Worm (Caenorhabditis elegans) whole organism, mixed stage, embryonic: Measurements from ENCODE around the gene nspc-10.
A peak's percentile ranks its signal among the peaks of the same experiment; 100 is the strongest.

Experiments used
- bed-3 ChIP-seq: fragments of 200-800 bp; sonication (Bioruptor generic); optimal IDR thresholded peaks from 3 replicates; lab custom pipeline; 2018; ENCODE audit warnings: mild to moderate bottlenecking, missing genetic modification characterization, moderate library complexity, missing compliant biosample characterization
- blmp-1 ChIP-seq: fragments of 150-350 bp; optimal IDR thresholded peaks from 2 replicates; lab custom pipeline; 2014; ENCODE audit warnings: missing biosample characterization, missing genetic modification characterization
- ceh-39 ChIP-seq: fragments of 150-350 bp; optimal IDR thresholded peaks from 2 replicates; lab custom pipeline; 2014; ENCODE audit warnings: missing biosample characterization, missing genetic modification characterization
- ceh-43 ChIP-seq: fragments of 200-800 bp; sonication (Bioruptor generic); optimal IDR thresholded peaks from 2 replicates; lab custom pipeline; 2018; ENCODE audit warnings: mild to moderate bottlenecking, missing genetic modification characterization, moderate library complexity, missing compliant biosample characterization
- ceh-83 ChIP-seq: fragments of 200-800 bp; sonication (Bioruptor generic); optimal IDR thresholded peaks from 2 replicates; lab custom pipeline; 2018; ENCODE audit warnings: mild to moderate bottlenecking, missing genetic modification characterization, missing compliant biosample characterization
- ces-1 ChIP-seq: fragments of 150-350 bp; optimal IDR thresholded peaks from 2 replicates; lab custom pipeline; 2014; ENCODE audit warnings: missing biosample characterization, missing genetic modification reagents, missing genetic modification characterization
- cnd-1 ChIP-seq: fragments of 200-800 bp; sonication (Bioruptor generic); optimal IDR thresholded peaks from 2 replicates; lab custom pipeline; 2018; ENCODE audit warnings: mild to moderate bottlenecking, missing genetic modification characterization, missing compliant biosample characterization
- drap-1 ChIP-seq: fragments of 200-800 bp; sonication (Bioruptor generic); optimal IDR thresholded peaks from 3 replicates; lab custom pipeline; 2018; ENCODE audit warnings: mild to moderate bottlenecking, missing genetic modification characterization, missing compliant biosample characterization
- elt-1 ChIP-seq: sonication (generic microtip); optimal IDR thresholded peaks from 2 replicates; lab custom pipeline; 2017; ENCODE audit warnings: missing genetic modification characterization, mild to moderate bottlenecking, missing compliant biosample characterization, antibody characterized with exemption, moderate library complexity, borderline replicate concordance; ENCODE audit not compliant: insufficient read depth
- elt-3 ChIP-seq: fragments of 150-350 bp; optimal IDR thresholded peaks from 2 replicates; lab custom pipeline; 2014; ENCODE audit warnings: missing biosample characterization, missing genetic modification characterization
- flh-1 ChIP-seq: fragments of 200-800 bp; sonication (Bioruptor generic); optimal IDR thresholded peaks from 2 replicates; lab custom pipeline; 2018; ENCODE audit warnings: mild to moderate bottlenecking, missing genetic modification characterization, moderate library complexity, missing compliant biosample characterization
- ham-2 ChIP-seq: fragments of 200-800 bp; sonication (Bioruptor generic); optimal IDR thresholded peaks from 2 replicates; lab custom pipeline; 2018; ENCODE audit warnings: mild to moderate bottlenecking, missing genetic modification characterization, missing compliant biosample characterization
- hlh-1 ChIP-seq: fragments of 150-350 bp; optimal IDR thresholded peaks from 2 replicates; lab custom pipeline; 2014; ENCODE audit warnings: missing biosample characterization, missing genetic modification reagents, missing genetic modification characterization
- lin-13 ChIP-seq: fragments of 150-350 bp; optimal IDR thresholded peaks from 2 replicates; lab custom pipeline; 2014; ENCODE audit warnings: missing biosample characterization, missing genetic modification characterization
- lin-32 ChIP-seq: fragments of 200-800 bp; sonication (Bioruptor generic); optimal IDR thresholded peaks from 2 replicates; lab custom pipeline; 2018; ENCODE audit warnings: mild to moderate bottlenecking, missing genetic modification characterization, missing compliant biosample characterization
- lsy-2 ChIP-seq: fragments of 150-350 bp; optimal IDR thresholded peaks from 2 replicates; lab custom pipeline; 2014; ENCODE audit warnings: missing biosample characterization, missing genetic modification characterization
- mab-5 ChIP-seq: fragments of 150-350 bp; optimal IDR thresholded peaks from 2 replicates; lab custom pipeline; 2014; ENCODE audit warnings: missing biosample characterization, missing genetic modification characterization
- mep-1 ChIP-seq: fragments of 150-350 bp; optimal IDR thresholded peaks from 2 replicates; lab custom pipeline; 2017; ENCODE audit warnings: missing biosample characterization, missing genetic modification reagents, missing genetic modification characterization, inconsistent platforms
- mls-2 ChIP-seq: sonication (generic microtip); optimal IDR thresholded peaks from 2 replicates; lab custom pipeline; 2016; ENCODE audit warnings: mild to moderate bottlenecking, missing genetic modification characterization, moderate library complexity, missing compliant biosample characterization
- nhr-12 ChIP-seq: fragments of 150-350 bp; optimal IDR thresholded peaks from 2 replicates; lab custom pipeline; 2014; ENCODE audit warnings: missing biosample characterization, missing genetic modification characterization
- nhr-2 ChIP-seq: fragments of 150-350 bp; optimal IDR thresholded peaks from 2 replicates; lab custom pipeline; 2014; ENCODE audit warnings: missing biosample characterization, missing genetic modification characterization
- nhr-237 ChIP-seq: fragments of 150-350 bp; optimal IDR thresholded peaks from 2 replicates; lab custom pipeline; 2014; ENCODE audit warnings: missing biosample characterization, missing genetic modification characterization
- nhr-28 ChIP-seq: fragments of 150-350 bp; optimal IDR thresholded peaks from 2 replicates; lab custom pipeline; 2014; ENCODE audit warnings: missing biosample characterization, missing genetic modification characterization
- nhr-76 ChIP-seq: sonication (generic microtip); optimal IDR thresholded peaks from 2 replicates; lab custom pipeline; 2017; ENCODE audit warnings: missing biosample characterization, missing genetic modification characterization
- pha-4 ChIP-seq: fragments of 150-350 bp; optimal IDR thresholded peaks from 2 replicates; lab custom pipeline; 2018; ENCODE audit warnings: missing biosample characterization, missing genetic modification reagents, missing genetic modification characterization
- snpc-4 ChIP-seq: fragments of 150-350 bp; optimal IDR thresholded peaks from 2 replicates; lab custom pipeline; 2014; ENCODE audit warnings: missing biosample characterization, missing genetic modification characterization
- tbx-8 ChIP-seq: fragments of 200-800 bp; sonication (Bioruptor generic); optimal IDR thresholded peaks from 2 replicates; lab custom pipeline; 2018; ENCODE audit warnings: mild to moderate bottlenecking, missing genetic modification characterization, moderate library complexity, missing compliant biosample characterization
- unc-120 ChIP-seq: sonication (generic microtip); optimal IDR thresholded peaks from 2 replicates; lab custom pipeline; 2017; ENCODE audit warnings: missing genetic modification characterization, missing compliant biosample characterization; ENCODE audit not compliant: poor library complexity, severe bottlenecking
- unc-39 ChIP-seq: fragments of 150-350 bp; optimal IDR thresholded peaks from 2 replicates; lab custom pipeline; 2014; ENCODE audit warnings: missing biosample characterization, missing genetic modification characterization
- unc-62 ChIP-seq: fragments of 150-350 bp; optimal IDR thresholded peaks from 2 replicates; lab custom pipeline; 2014; ENCODE audit warnings: missing biosample characterization, missing genetic modification reagents, missing genetic modification characterization
- zip-8 ChIP-seq: fragments of 150-350 bp; optimal IDR thresholded peaks from 2 replicates; lab custom pipeline; 2014; ENCODE audit warnings: missing biosample characterization, missing genetic modification characterization
- ztf-11 ChIP-seq: fragments of 150-350 bp; optimal IDR thresholded peaks from 2 replicates; lab custom pipeline; 2014; ENCODE audit warnings: missing biosample characterization, missing genetic modification characterization

Gene nspc-10

ce11 chrX:12356581-12356980 lies 13.2 kb downstream of the nspc-10 start, which contains the start of gene nspc-12:
TSS of gene nspc-12 (minus strand) at chrX:12356681.
- TF ChIP-seq blmp-1 (no peak), nhr-76 (tag; lab: Kevin White, UChicago) (no peak), ceh-83 (GFP tag; lab: Kevin White, UChicago) (no peak), drap-1 (GFP tag; lab: Kevin White, UChicago) (no peak), unc-120 (tag; lab: Kevin White, UChicago) (no peak), lsy-2 (tag; lab: Kevin White, UChicago) (no peak), lin-32 (GFP tag; lab: Kevin White, UChicago) (no peak), flh-1 (GFP tag; lab: Kevin White, UChicago) (no peak), zip-8 (tag; lab: Kevin White, UChicago) (no peak), elt-1 (no peak), ces-1 (GFP tag; lab: Kevin White, UChicago) (no peak), ceh-43 (GFP tag; lab: Kevin White, UChicago) (no peak), bed-3 (GFP tag; lab: Kevin White, UChicago) (no peak), mep-1 (tag; lab: Kevin White, UChicago) (no peak), nhr-2 (tag; lab: Kevin White, UChicago) (no peak), ham-2 (GFP tag; lab: Kevin White, UChicago) (no peak)
- TF ChIP-seq, all 35 proteins: peak for 0

DNA sequence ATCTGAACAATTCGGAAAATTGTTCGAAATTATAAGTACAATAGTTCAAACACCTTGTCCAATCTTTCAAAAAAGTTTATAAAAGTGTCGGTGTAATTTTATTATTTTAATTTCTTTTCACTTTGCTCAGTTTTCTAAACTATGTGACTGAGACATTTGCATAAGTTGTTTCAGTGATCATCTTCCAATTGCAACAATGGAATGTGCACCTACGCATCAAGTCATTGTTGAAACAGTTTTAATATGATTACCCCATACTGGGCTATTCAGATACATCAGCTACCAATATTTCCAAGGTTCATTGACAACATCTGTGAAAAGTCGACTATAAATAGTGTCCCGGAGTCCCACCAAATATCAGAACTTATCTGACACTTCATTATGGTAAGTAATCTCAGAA lies 13.7 kb downstream of the nspc-10 start, which contains the start of gene nspc-13:
TSS of gene nspc-13 (plus strand) at position 301 of the 400 bp plus-strand sequence.
- no peak for TF ChIP-seq blmp-1
- no peak for TF ChIP-seq unc-62
- TF ChIP-seq nhr-76 (tag; lab: Kevin White, UChicago) = no peak
- TF ChIP-seq mep-1 (tag; lab: Kevin White, UChicago) = no peak
- TF ChIP-seq unc-120 (tag; lab: Kevin White, UChicago) = no peak
- TF ChIP-seq mab-5 (tag; lab: Kevin White, UChicago) = no peak
- no peak for TF ChIP-seq tbx-8 (GFP tag; lab: Kevin White, UChicago)
- no peak for TF ChIP-seq lin-13
- no peak for TF ChIP-seq nhr-28 (tag; lab: Kevin White, UChicago)
- TF ChIP-seq unc-39 (tag; lab: Kevin White, UChicago) = no peak

ce11 chrX:12358957-12359356 lies 15.5 kb downstream of the nspc-10 start, which contains the start of gene nspc-14:
TSS of gene nspc-14 (minus strand) at chrX:12359057.
- TF ChIP-seq ham-2 (GFP tag; lab: Kevin White, UChicago) (no peak), elt-1 (no peak), blmp-1 (no peak), ztf-11 (tag; lab: Kevin White, UChicago) (no peak), nhr-12 (tag; lab: Kevin White, UChicago) (no peak), cnd-1 (tag; lab: Kevin White, UChicago) (no peak)

DNA sequence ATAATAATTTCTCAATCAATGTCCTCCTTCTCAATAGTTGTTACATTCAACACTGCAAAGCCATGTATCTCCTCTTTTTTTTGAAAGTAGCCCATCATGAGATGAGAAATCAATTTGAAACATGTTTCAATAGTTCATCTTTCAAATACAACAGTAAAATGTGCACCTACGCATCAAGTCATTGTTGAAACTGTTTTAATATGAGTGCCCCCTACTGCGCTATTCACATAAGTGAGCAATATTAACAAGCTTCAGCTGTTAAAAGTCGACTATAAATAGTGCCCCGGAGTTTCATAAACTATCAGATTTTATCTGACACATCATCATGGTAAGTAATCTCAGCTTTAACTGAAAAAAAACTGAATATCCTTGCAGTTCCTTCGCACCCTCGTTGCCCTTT lies 17.0 kb downstream of the nspc-10 start, which contains the start of the genes nspc-15 and F19H6.6:
TSS of gene nspc-15 (plus strand) at position 301 of the 400 bp plus-strand sequence.
TSS of gene F19H6.6 (plus strand) at position 384 of the 400 bp plus-strand sequence.
- TF ChIP-seq elt-1 = no peak
- no peak for TF ChIP-seq cnd-1 (tag; lab: Kevin White, UChicago)
- no peak for TF ChIP-seq ztf-11 (tag; lab: Kevin White, UChicago)
- TF ChIP-seq snpc-4 (tag; lab: Kevin White, UChicago) = no peak
- no peak for TF ChIP-seq mls-2 (tag; lab: Kevin White, UChicago)
- no peak for TF ChIP-seq ceh-39
- TF ChIP-seq nhr-2 (tag; lab: Kevin White, UChicago) = no peak
- no peak for TF ChIP-seq blmp-1
- no peak for TF ChIP-seq unc-62
- no peak for TF ChIP-seq nhr-28 (tag; lab: Kevin White, UChicago)
- no peak for TF ChIP-seq bed-3 (GFP tag; lab: Kevin White, UChicago)
- TF ChIP-seq nhr-12 (tag; lab: Kevin White, UChicago) = no peak
- TF ChIP-seq elt-3 (tag; lab: Kevin White, UChicago) = no peak
- TF ChIP-seq unc-39 (tag; lab: Kevin White, UChicago) = no peak
- no peak for TF ChIP-seq zip-8 (tag; lab: Kevin White, UChicago)

DNA sequence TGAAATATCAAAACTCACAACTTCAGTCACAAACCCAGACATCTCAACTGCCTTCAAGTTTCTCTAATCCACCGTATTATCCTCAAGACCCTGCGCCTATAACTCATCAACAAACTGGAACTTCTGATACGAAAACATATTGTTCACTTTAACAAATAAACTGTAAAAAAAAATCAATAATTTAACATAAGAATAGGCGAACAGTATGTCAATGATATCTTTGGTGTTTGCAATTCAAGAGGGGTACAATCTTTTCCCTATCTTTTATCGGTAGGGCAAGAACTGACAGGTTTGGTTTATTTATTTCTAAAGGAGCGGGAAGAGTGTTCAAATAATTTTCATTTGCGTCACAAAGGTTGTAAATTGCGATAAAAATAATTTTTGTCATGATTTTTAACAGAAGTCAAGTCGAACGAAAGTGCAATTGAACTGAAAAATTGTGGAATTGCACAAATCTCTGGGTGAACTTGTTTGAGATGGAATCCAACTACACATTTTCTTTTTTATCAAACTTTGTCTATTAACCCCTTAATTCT lies 19.6 kb downstream of the nspc-10 start:
- TF ChIP-seq cnd-1 (tag; lab: Kevin White, UChicago) = no peak
- TF ChIP-seq nhr-2 (tag; lab: Kevin White, UChicago) = peak; percentile 30
- peak; percentile 63 for TF ChIP-seq drap-1 (GFP tag; lab: Kevin White, UChicago)
- peak; percentile 67 for TF ChIP-seq elt-3 (tag; lab: Kevin White, UChicago)
- peak; percentile 61 for TF ChIP-seq unc-62
- TF ChIP-seq mab-5 (tag; lab: Kevin White, UChicago) = peak; percentile 70
- peak; percentile 7 for TF ChIP-seq unc-120 (tag; lab: Kevin White, UChicago)
- no peak for TF ChIP-seq nhr-76 (tag; lab: Kevin White, UChicago)
- TF ChIP-seq ces-1 (GFP tag; lab: Kevin White, UChicago) = peak; percentile 62
- peak; percentile 99 for TF ChIP-seq nhr-237 (tag; lab: Kevin White, UChicago)
- peak; percentile 8 for TF ChIP-seq hlh-1 (tag; lab: Kevin White, UChicago)
- peak; percentile 49 for TF ChIP-seq mep-1 (tag; lab: Kevin White, UChicago)
- no peak for TF ChIP-seq ceh-43 (GFP tag; lab: Kevin White, UChicago)
- TF ChIP-seq elt-1 = no peak
- peak; percentile 81 for TF ChIP-seq lsy-2 (tag; lab: Kevin White, UChicago)
- peak; percentile 21 for TF ChIP-seq nhr-28 (tag; lab: Kevin White, UChicago)
- TF ChIP-seq pha-4 (tag; lab: Kevin White, UChicago) = peak; percentile 56
- peak; percentile 36 for TF ChIP-seq ceh-39
